Fruit fly (Drosophila melanogaster) whole organism, prepupa: ENCODE measurements around the gene Abcd3.

Experiments
- CG16779 ChIP-seq: fragments of 200-800 bp; sonication (Bioruptor generic); optimal IDR thresholded peaks from 3 replicates; lab custom pipeline; 2017; ENCODE audit warnings: missing biosample characterization, mild to moderate bottlenecking, missing genetic modification characterization
- CG3032 ChIP-seq: fragments of 200-800 bp; optimal IDR thresholded peaks from 2 replicates; lab custom pipeline; 2019; ENCODE audit warnings: missing biosample characterization, mild to moderate bottlenecking, missing genetic modification characterization, moderate library complexity
- CG32006 ChIP-seq: fragments of 200-800 bp; sonication (Bioruptor generic); optimal IDR thresholded peaks from 3 replicates; lab custom pipeline; 2017; ENCODE audit warnings: missing biosample characterization, mild to moderate bottlenecking, missing genetic modification characterization
- CG6276 ChIP-seq: fragments of 200-800 bp; sonication (Bioruptor generic); optimal IDR thresholded peaks from 2 replicates; lab custom pipeline; 2017; ENCODE audit warnings: missing biosample characterization, mild to moderate bottlenecking, missing genetic modification characterization
- CG7368 ChIP-seq: fragments of 200-800 bp; sonication (Bioruptor generic); optimal IDR thresholded peaks from 3 replicates; lab custom pipeline; 2016; ENCODE audit warnings: missing biosample characterization, missing genetic modification characterization
- CG8319 ChIP-seq: fragments of 200-800 bp; sonication (Bioruptor generic); optimal IDR thresholded peaks from 3 replicates; lab custom pipeline; 2016; ENCODE audit warnings: missing biosample characterization, missing genetic modification characterization
- Eip75B ChIP-seq: fragments of 200-800 bp; sonication (Bioruptor generic); optimal IDR thresholded peaks from 3 replicates; lab custom pipeline; 2016; ENCODE audit warnings: missing biosample characterization, missing genetic modification characterization
- Eip93F ChIP-seq: fragments of 200-800 bp; sonication (Bioruptor generic); optimal IDR thresholded peaks from 2 replicates; lab custom pipeline; 2016; ENCODE audit warnings: missing biosample characterization, mild to moderate bottlenecking, missing genetic modification characterization
- Hr39 ChIP-seq: fragments of 200-800 bp; sonication (Bioruptor generic); optimal IDR thresholded peaks from 2 replicates; lab custom pipeline; 2016; ENCODE audit warnings: missing biosample characterization, missing genetic modification characterization
- Smox ChIP-seq: fragments of 200-800 bp; sonication (Bioruptor generic); optimal IDR thresholded peaks from 3 replicates; lab custom pipeline; 2016; ENCODE audit warnings: missing biosample characterization, missing genetic modification characterization
- acj6 ChIP-seq: fragments of 200-800 bp; sonication (Bioruptor generic); optimal IDR thresholded peaks from 3 replicates; lab custom pipeline; 2016; ENCODE audit warnings: missing biosample characterization, missing genetic modification characterization
- fd59A ChIP-seq: fragments of 200-800 bp; sonication (Bioruptor generic); optimal IDR thresholded peaks from 2 replicates; lab custom pipeline; 2017; ENCODE audit warnings: missing biosample characterization, mild to moderate bottlenecking, missing genetic modification characterization, missing genetic modification reagents
- spab ChIP-seq: fragments of 200-800 bp; sonication (Bioruptor generic); optimal IDR thresholded peaks from 2 replicates; lab custom pipeline; 2017; ENCODE audit warnings: missing biosample characterization, mild to moderate bottlenecking, missing genetic modification characterization, missing genetic modification reagents
- svp ChIP-seq: fragments of 200-800 bp; sonication (Bioruptor generic); peaks from one replicate; lab custom pipeline; 2016; ENCODE audit warnings: missing biosample characterization, missing genetic modification characterization

- no peak for TF ChIP-seq acj6 (GFP tag; lab: Kevin White, UChicago)
- no peak for TF ChIP-seq Smox (GFP tag; lab: Kevin White, UChicago)
- TF ChIP-seq Hr39 (GFP tag; lab: Kevin White, UChicago) = no peak
- no peak for TF ChIP-seq CG16779 (tag; lab: Kevin White, UChicago)
- no peak for TF ChIP-seq svp
- no peak for TF ChIP-seq Eip75B (GFP tag; lab: Kevin White, UChicago)
- TF ChIP-seq CG7368 = no peak
- no peak for TF ChIP-seq spab (GFP tag; lab: Kevin White, UChicago)
- TF ChIP-seq fd59A (GFP tag; lab: Kevin White, UChicago) = no peak
- no peak for TF ChIP-seq CG6276
- TF ChIP-seq CG3032 = no peak
- no peak for TF ChIP-seq CG8319 (GFP tag; lab: Kevin White, UChicago)
- TF ChIP-seq Eip93F = no peak
- no peak for TF ChIP-seq CG32006 (GFP tag; lab: Kevin White, UChicago)
Observed at dm6 chrX:19791832-19792231, 41.3 kb downstream of the Abcd3 start.
